Fruit fly (Drosophila melanogaster): ENCODE results near the gene Phf5a.

dm6 chr2L:6474878-6475582 is 15.6 kb downstream of the Phf5a start:
- TF ChIP-seq CG9948 (tag; optimal IDR thresholded peaks at IDR 0.05) (no peak), D1 (tag; optimal IDR thresholded peaks at IDR 0.05) (no peak), CG32121 (GFP tag; IDR thresholded peaks at IDR 0.05) (no peak), Pif1A (GFP tag; optimal IDR thresholded peaks at IDR 0.05) (no peak)

Data from whole organism, pupa.